Worm (Caenorhabditis elegans): Measurements from ENCODE around the gene C07A9.5.

DNA sequence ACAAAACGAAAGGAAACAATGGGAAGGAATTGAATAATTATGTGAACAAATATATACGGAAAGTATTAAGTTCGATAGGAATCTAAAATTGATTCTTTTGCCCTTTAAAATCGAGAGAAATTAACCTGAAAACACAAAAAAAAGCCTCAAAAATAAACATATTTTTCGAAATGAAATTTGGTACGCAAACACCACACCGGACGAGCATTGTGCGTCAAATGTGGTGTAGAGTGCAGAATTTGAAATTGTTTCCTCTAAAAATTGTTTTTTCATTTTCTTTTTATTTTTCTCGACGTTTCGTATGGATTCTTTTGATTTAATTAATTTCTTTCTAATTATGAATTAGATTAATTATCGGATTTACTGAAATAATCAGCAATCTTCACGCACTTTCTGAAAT is 12.8 kb upstream of the C07A9.5 start:
- TF ChIP-seq aly-2 (tag; optimal IDR thresholded peaks at IDR 0.05) (no peak), unc-62 (GFP tag; optimal IDR thresholded peaks at IDR 0.05) (no peak), dpl-1 (GFP tag; optimal IDR thresholded peaks at IDR 0.05) (peak; percentile 37 to 63 (median 48)), ceh-82 (tag; optimal IDR thresholded peaks at IDR 0.05) (no peak), skn-1 (tag; optimal IDR thresholded peaks at IDR 0.05) (no peak), blmp-1 (tag; optimal IDR thresholded peaks at IDR 0.05) (peak; percentile 14), zag-1 (tag; optimal IDR thresholded peaks at IDR 0.05) (no peak), mab-9 (GFP tag; IDR thresholded peaks at IDR 0.05) (no peak), nhr-28 (tag; optimal IDR thresholded peaks at IDR 0.05) (no peak), ama-1 (optimal IDR thresholded peaks at IDR 0.05) (no peak), unc-86 (tag; optimal IDR thresholded peaks at IDR 0.05) (no peak), snu-23 (GFP tag; optimal IDR thresholded peaks at IDR 0.05) (peak; percentile 46), ceh-8 (GFP tag; optimal IDR thresholded peaks at IDR 0.05) (no peak)

Measured in whole organism, L1 larva.